Worm (Caenorhabditis elegans) whole organism, L4 larva: ENCODE data around the gene klf-2.

ENCODE experiments used
- T20F7.1 ChIP-seq: fragments of 200-800 bp; sonication (Bioruptor generic); optimal IDR thresholded peaks from 2 replicates; lab custom pipeline; 2018; ENCODE audit warnings: mild to moderate bottlenecking, missing genetic modification characterization, missing compliant biosample characterization
- Y105C5A.15 ChIP-seq: fragments of 200-800 bp; sonication (Bioruptor generic); IDR thresholded peaks from 2 replicates; pipeline ENCODE4 v1.3.6; 2022; ENCODE audit warnings: missing genetic modification characterization, missing compliant biosample characterization
- Y48G9A.11 ChIP-seq: fragments of 200-800 bp; sonication (Bioruptor generic); IDR thresholded peaks from 2 replicates; pipeline ENCODE4 v1.3.6; 2022; ENCODE audit warnings: missing genetic modification reagents, missing genetic modification characterization, missing compliant biosample characterization
- Y5F2A.4 ChIP-seq: fragments of 200-800 bp; sonication (Bioruptor generic); optimal IDR thresholded peaks from 2 replicates; lab custom pipeline; 2018; ENCODE audit warnings: mild to moderate bottlenecking, missing genetic modification characterization, missing compliant biosample characterization
- ZK546.5 ChIP-seq, 2 experiments: sonication (generic microtip); optimal IDR thresholded peaks; 2 replicates each; lab custom pipeline; 2017; ENCODE audit warnings: missing biosample characterization in 2 of 2, missing genetic modification characterization in 2 of 2
- attf-4 ChIP-seq: sonication (generic microtip); optimal IDR thresholded peaks from 3 replicates; lab custom pipeline; 2017; ENCODE audit warnings: missing biosample characterization, missing genetic modification characterization
- ceh-20 ChIP-seq: fragments of 200-800 bp; sonication (Bioruptor generic); IDR thresholded peaks from 2 replicates; pipeline ENCODE4 v1.3.6; 2022; ENCODE audit warnings: missing genetic modification reagents, missing genetic modification characterization, missing compliant biosample characterization
- ceh-32 ChIP-seq: sonication (generic microtip); optimal IDR thresholded peaks from 2 replicates; lab custom pipeline; 2016; ENCODE audit warnings: mild to moderate bottlenecking, missing genetic modification characterization, missing compliant biosample characterization; ENCODE audit not compliant: poor library complexity
- ceh-62 ChIP-seq: sonication (generic microtip); optimal IDR thresholded peaks from 2 replicates; lab custom pipeline; 2017; ENCODE audit warnings: missing biosample characterization, missing genetic modification characterization
- cey-2 ChIP-seq: sonication (generic microtip); optimal IDR thresholded peaks from 3 replicates; lab custom pipeline; 2017; ENCODE audit warnings: missing genetic modification characterization, mild to moderate bottlenecking, missing compliant biosample characterization, antibody characterized with exemption, borderline replicate concordance; ENCODE audit not compliant: insufficient read depth
- daf-12 ChIP-seq: fragments of 150-350 bp; optimal IDR thresholded peaks from 2 replicates; lab custom pipeline; 2014; ENCODE audit warnings: missing biosample characterization, missing genetic modification reagents, missing genetic modification characterization
- daf-16 ChIP-seq, 3 experiments: sonication (generic microtip); optimal IDR thresholded peaks; 2 replicates each; lab custom pipeline; 2016 to 2017; ENCODE audit warnings: missing genetic modification characterization in 3 of 3, missing genetic modification reagents in 3 of 3, mild to moderate bottlenecking in 2 of 3, missing compliant biosample characterization in 2 of 3, missing biosample characterization in 1 of 3, moderate library complexity in 1 of 3
- dmd-9 ChIP-seq: fragments of 200-800 bp; sonication (Bioruptor generic); IDR thresholded peaks from 2 replicates; pipeline ENCODE4 v1.3.6; 2022; ENCODE audit warnings: missing genetic modification reagents, missing genetic modification characterization, missing compliant biosample characterization
- dve-1 ChIP-seq: sonication (generic microtip); optimal IDR thresholded peaks from 2 replicates; lab custom pipeline; 2017; ENCODE audit warnings: antibody characterized with exemption, mild to moderate bottlenecking, missing genetic modification characterization, missing compliant biosample characterization; ENCODE audit not compliant: insufficient read depth
- egl-27 ChIP-seq: sonication (generic microtip); optimal IDR thresholded peaks from 3 replicates; lab custom pipeline; 2017; ENCODE audit warnings: missing biosample characterization, missing genetic modification reagents, missing genetic modification characterization
- egl-43 ChIP-seq: fragments of 200-800 bp; sonication (Bioruptor generic); IDR thresholded peaks from 2 replicates; pipeline ENCODE4 v1.3.6; 2022; ENCODE audit warnings: missing genetic modification reagents, missing genetic modification characterization, missing compliant biosample characterization
- fkh-10 ChIP-seq: fragments of 150-350 bp; optimal IDR thresholded peaks from 2 replicates; lab custom pipeline; 2014; ENCODE audit warnings: missing biosample characterization, missing genetic modification reagents, missing genetic modification characterization
- hif-1 ChIP-seq, 2 experiments: sonication (generic microtip); optimal IDR thresholded peaks; 2 replicates each; lab custom pipeline; 2016 to 2017; ENCODE audit warnings: missing compliant biosample characterization in 2 of 2, missing genetic modification characterization in 2 of 2, missing genetic modification reagents in 2 of 2, missing genotype in 2 of 2, mild to moderate bottlenecking in 1 of 2
- hlh-11 ChIP-seq: fragments of 200-800 bp; sonication (Bioruptor generic); optimal IDR thresholded peaks from 2 replicates; lab custom pipeline; 2018; ENCODE audit warnings: mild to moderate bottlenecking, missing genetic modification characterization, missing compliant biosample characterization
- jun-1 ChIP-seq: fragments of 150-350 bp; optimal IDR thresholded peaks from 2 replicates; lab custom pipeline; 2014; ENCODE audit warnings: missing biosample characterization, missing genetic modification reagents, missing genetic modification characterization
- lin-15B ChIP-seq: fragments of 150-350 bp; sonication (generic microtip); optimal IDR thresholded peaks from 3 replicates; lab custom pipeline; 2014; ENCODE audit warnings: missing biosample characterization, missing genetic modification characterization
- lin-38 ChIP-seq: fragments of 200-800 bp; sonication (Bioruptor generic); IDR thresholded peaks from 2 replicates; pipeline ENCODE4 v1.3.6; 2022; ENCODE audit warnings: missing genetic modification reagents, missing genetic modification characterization, missing compliant biosample characterization
- lsy-2 ChIP-seq, 2 experiments: fragments of 150-350 bp in 1 of 2; sonication (generic microtip) in 1 of 2; optimal IDR thresholded peaks; 2 replicates each; lab custom pipeline; 2014 to 2017; ENCODE audit warnings: missing biosample characterization in 2 of 2, missing genetic modification characterization in 2 of 2
- madf-5 ChIP-seq, 2 experiments: fragments of 200-800 bp; sonication (Bioruptor generic); IDR thresholded peaks; 2 replicates each; pipeline ENCODE4 v1.3.6; 2022; ENCODE audit warnings: missing compliant biosample characterization in 2 of 2, missing genetic modification characterization in 2 of 2
- madf-9 ChIP-seq: fragments of 200-800 bp; sonication (Bioruptor generic); conservative IDR thresholded peaks from 2 replicates; pipeline ENCODE4 v1.3.6; 2022; ENCODE audit warnings: missing genetic modification reagents, missing genetic modification characterization, missing compliant biosample characterization
- mdt-29 ChIP-seq: fragments of 200-800 bp; sonication (Bioruptor generic); IDR thresholded peaks from 2 replicates; pipeline ENCODE4 v1.3.6; 2022; ENCODE audit warnings: missing genetic modification reagents, missing genetic modification characterization, missing compliant biosample characterization
- mep-1 ChIP-seq: fragments of 150-350 bp; sonication (generic microtip); optimal IDR thresholded peaks from 3 replicates; lab custom pipeline; 2014; ENCODE audit warnings: missing biosample characterization, missing genetic modification characterization
- mxl-3 ChIP-seq: fragments of 200-800 bp; sonication (Bioruptor generic); optimal IDR thresholded peaks from 2 replicates; lab custom pipeline; 2018; ENCODE audit warnings: mild to moderate bottlenecking, missing genetic modification characterization, missing compliant biosample characterization
- nhr-237 ChIP-seq: sonication (generic microtip); optimal IDR thresholded peaks from 2 replicates; lab custom pipeline; 2017; ENCODE audit warnings: missing biosample characterization, missing genetic modification characterization
- nhr-41 ChIP-seq: fragments of 200-800 bp; sonication (Bioruptor generic); IDR thresholded peaks from 2 replicates; pipeline ENCODE4 v1.3.6; 2022; ENCODE audit warnings: missing genetic modification reagents, missing genetic modification characterization, missing compliant biosample characterization
- nhr-42 ChIP-seq: fragments of 200-800 bp; sonication (Bioruptor generic); IDR thresholded peaks from 2 replicates; pipeline ENCODE4 v1.3.6; 2022; ENCODE audit warnings: missing genetic modification characterization, missing compliant biosample characterization
- nhr-48 ChIP-seq: sonication (generic microtip); optimal IDR thresholded peaks from 2 replicates; lab custom pipeline; 2016; ENCODE audit warnings: mild to moderate bottlenecking, missing genetic modification characterization, missing compliant biosample characterization
- nhr-6 ChIP-seq: fragments of 150-350 bp; optimal IDR thresholded peaks from 2 replicates; lab custom pipeline; 2014; ENCODE audit warnings: missing biosample characterization, missing genetic modification characterization
- nhr-76 ChIP-seq: fragments of 150-350 bp; optimal IDR thresholded peaks from 2 replicates; lab custom pipeline; 2014; ENCODE audit warnings: missing biosample characterization, missing genetic modification characterization
- nhr-77 ChIP-seq: fragments of 150-350 bp; optimal IDR thresholded peaks from 2 replicates; lab custom pipeline; 2014; ENCODE audit warnings: missing biosample characterization, missing genetic modification characterization
- pha-4 ChIP-seq, 2 experiments: fragments of 150-350 bp in 1 of 2; fragments of 200-800 bp in 1 of 2; sonication (Bioruptor generic) in 1 of 2; IDR thresholded peaks in 1 of 2; optimal IDR thresholded peaks in 1 of 2; 2 replicates each; pipeline versions ENCODE4 v1.3.6 to Lab custom; 2014 to 2022; ENCODE audit warnings: missing genetic modification characterization in 2 of 2, missing genetic modification reagents in 2 of 2, missing biosample characterization in 1 of 2, missing compliant biosample characterization in 1 of 2
- php-3 ChIP-seq: fragments of 200-800 bp; sonication (Bioruptor generic); IDR thresholded peaks from 2 replicates; pipeline ENCODE4 v1.3.6; 2022; ENCODE audit warnings: missing genetic modification reagents, missing genetic modification characterization, missing compliant biosample characterization
- pqm-1 ChIP-seq: sonication (generic microtip); optimal IDR thresholded peaks from 2 replicates; lab custom pipeline; 2017; ENCODE audit warnings: missing biosample characterization, missing genetic modification characterization
- saeg-2 ChIP-seq: fragments of 200-800 bp; sonication (Bioruptor generic); IDR thresholded peaks from 2 replicates; pipeline ENCODE4 v1.3.6; 2022; ENCODE audit warnings: missing genetic modification reagents, missing genetic modification characterization, missing compliant biosample characterization
- sdz-12 ChIP-seq: fragments of 200-800 bp; sonication (Bioruptor generic); optimal IDR thresholded peaks from 2 replicates; lab custom pipeline; 2018; ENCODE audit warnings: mild to moderate bottlenecking, missing genetic modification characterization, missing compliant biosample characterization
- set-16 ChIP-seq: fragments of 200-800 bp; sonication (Bioruptor generic); IDR thresholded peaks from 2 replicates; pipeline ENCODE4 v1.3.6; 2022; ENCODE audit warnings: missing genetic modification reagents, missing genetic modification characterization, missing compliant biosample characterization
- spr-1 ChIP-seq: sonication (generic microtip); optimal IDR thresholded peaks from 2 replicates; lab custom pipeline; 2016; ENCODE audit warnings: mild to moderate bottlenecking, missing genetic modification characterization, missing compliant biosample characterization
- spr-3 ChIP-seq: fragments of 200-800 bp; sonication (Bioruptor generic); optimal IDR thresholded peaks from 2 replicates; lab custom pipeline; 2018; ENCODE audit warnings: mild to moderate bottlenecking, missing genetic modification characterization, missing compliant biosample characterization
- unc-130 ChIP-seq: sonication (generic microtip); optimal IDR thresholded peaks from 2 replicates; lab custom pipeline; 2016; ENCODE audit warnings: missing genetic modification reagents, missing genetic modification characterization, missing compliant biosample characterization
- zag-1 ChIP-seq: fragments of 150-350 bp; optimal IDR thresholded peaks from 2 replicates; lab custom pipeline; 2014; ENCODE audit warnings: missing biosample characterization, missing genetic modification characterization
- zfp-3 ChIP-seq: fragments of 200-800 bp; sonication (Bioruptor generic); conservative IDR thresholded peaks from 2 replicates; pipeline ENCODE4 v1.3.6; 2022; ENCODE audit warnings: missing genetic modification reagents, missing genetic modification characterization, missing compliant biosample characterization
- zip-11 ChIP-seq: fragments of 200-800 bp; sonication (Bioruptor generic); IDR thresholded peaks from 2 replicates; pipeline ENCODE4 v1.3.6; 2022; ENCODE audit warnings: missing genetic modification characterization, missing compliant biosample characterization
- zip-2 ChIP-seq: fragments of 150-350 bp; optimal IDR thresholded peaks from 2 replicates; lab custom pipeline; 2014; ENCODE audit warnings: missing biosample characterization, missing genetic modification characterization
- ztf-7 ChIP-seq: fragments of 150-350 bp; optimal IDR thresholded peaks from 2 replicates; lab custom pipeline; 2014; ENCODE audit warnings: missing biosample characterization, missing genetic modification characterization

Gene klf-2

DNA sequence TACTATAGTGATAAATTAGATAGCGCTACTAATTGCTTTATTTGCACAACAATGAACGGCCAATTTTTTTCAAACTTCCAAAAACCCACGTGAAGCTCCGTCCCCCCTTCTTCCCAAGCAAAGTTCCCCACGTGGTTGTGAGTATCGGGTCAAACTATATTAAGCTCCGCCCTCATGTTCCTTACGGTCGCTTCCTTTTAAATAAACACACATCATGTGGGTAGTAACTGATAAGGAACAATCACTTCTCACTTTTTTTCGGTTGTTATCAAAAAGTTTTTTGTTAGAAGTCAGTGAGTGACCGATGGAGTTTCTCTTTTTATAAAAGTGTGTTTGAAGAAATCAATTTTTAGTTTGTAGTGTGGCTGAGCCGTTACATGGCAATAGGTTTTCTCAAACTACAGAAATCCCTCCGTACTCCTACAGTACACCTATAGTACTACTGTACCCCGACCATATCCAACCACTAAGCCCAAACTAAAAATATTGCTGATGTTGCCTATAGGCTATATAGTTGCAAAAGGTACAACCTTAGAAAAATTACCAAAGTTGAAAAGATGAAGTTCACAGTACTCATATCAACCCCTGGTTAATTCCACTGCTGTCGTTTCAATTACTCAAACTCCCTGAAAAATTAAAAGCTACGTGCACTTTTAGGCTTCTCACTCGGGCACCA lies 27.0 kb downstream of the klf-2 start:
- TF ChIP-seq nhr-42 (no peak), zag-1 (tag; lab: Kevin White, UChicago) (no peak), zip-2 (tag; lab: Kevin White, UChicago) (no peak), jun-1 (tag; lab: Kevin White, UChicago) (no peak), Y105C5A.15 (no peak), nhr-48 (tag; lab: Kevin White, UChicago) (peak; percentile 79), ceh-62 (tag; lab: Kevin White, UChicago) (no peak), nhr-77 (tag; lab: Kevin White, UChicago) (peak; percentile 73), pha-4 (GFP tag; IDR thresholded peaks at IDR 0.05; lab: Robert Waterston, UW) (0 out of 2 replicates have a peak, but pooled peaks have one; percentile 40), pha-4 (tag; optimal IDR thresholded peaks at IDR 0.05; lab: Kevin White, UChicago) (no peak), spr-3 (no peak), mdt-29 (GFP tag; lab: Robert Waterston, UW) (no peak), cey-2 (tag; lab: Kevin White, UChicago) (peak; percentile 88), daf-12 (tag; lab: Kevin White, UChicago) (no peak), daf-16 (GFP tag; optimal IDR thresholded peaks at IDR 0.05; lab: Kevin White, UChicago) (peak in 1 of 2 experiments; percentile 36), daf-16 (tag; optimal IDR thresholded peaks at IDR 0.05; lab: Kevin White, UChicago) (peak; percentile 96), mep-1 (tag; lab: Kevin White, UChicago) (peak; percentile 32), nhr-76 (tag; lab: Kevin White, UChicago) (no peak), php-3 (GFP tag; lab: Robert Waterston, UW) (peak; percentile 65), Y5F2A.4 (no peak), ceh-32 (no peak), lin-15B (tag; lab: Kevin White, UChicago) (no peak), pqm-1 (tag; lab: Kevin White, UChicago) (peak; percentile 91), nhr-237 (tag; lab: Kevin White, UChicago) (no peak), unc-130 (no peak), madf-9 (GFP tag; lab: Robert Waterston, UW) (no peak), Y48G9A.11 (GFP tag; lab: Robert Waterston, UW) (no peak), nhr-41 (GFP tag; lab: Robert Waterston, UW) (0 out of 2 replicates have a peak, but pooled peaks have one; percentile 24), ztf-7 (tag; lab: Kevin White, UChicago) (no peak), zip-11 (GFP tag; lab: Robert Waterston, UW) (no peak), zfp-3 (GFP tag; lab: Robert Waterston, UW) (no peak), lsy-2 (tag; optimal IDR thresholded peaks at IDR 0.05; lab: Kevin White, UChicago) (no peak), mxl-3 (GFP tag; lab: Kevin White, UChicago) (peak; percentile 60), sdz-12 (GFP tag; lab: Kevin White, UChicago) (no peak), saeg-2 (GFP tag; lab: Robert Waterston, UW) (no peak), egl-43 (no peak), egl-27 (no peak), T20F7.1 (GFP tag; lab: Kevin White, UChicago) (peak; percentile 56), ZK546.5 (tag; optimal IDR thresholded peaks at IDR 0.05; lab: Kevin White, UChicago) (no peak), set-16 (GFP tag; lab: Robert Waterston, UW) (no peak), madf-5 (GFP tag; IDR thresholded peaks at IDR 0.05; lab: Robert Waterston, UW) (no peak), nhr-6 (peak; percentile 1), dve-1 (tag; lab: Kevin White, UChicago) (peak; percentile 96), fkh-10 (GFP tag; lab: Kevin White, UChicago) (no peak), hlh-11 (tag; lab: Kevin White, UChicago) (peak; percentile 90), dmd-9 (no peak), spr-1 (no peak), lin-38 (GFP tag; lab: Robert Waterston, UW) (no peak), ceh-20 (GFP tag; lab: Robert Waterston, UW) (peak; percentile 71; the same call in 1 of the 2 replicates), hif-1 (tag; optimal IDR thresholded peaks at IDR 0.05; lab: Kevin White, UChicago) (peak in 1 of 2 experiments; percentile 56), attf-4 (tag; lab: Kevin White, UChicago) (no peak)
